Fruit fly (Drosophila melanogaster): ENCODE results near the gene CG2116.
A peak's percentile ranks its signal among the peaks of the same experiment; 100 is the strongest.

CG2116 gene

DNA sequence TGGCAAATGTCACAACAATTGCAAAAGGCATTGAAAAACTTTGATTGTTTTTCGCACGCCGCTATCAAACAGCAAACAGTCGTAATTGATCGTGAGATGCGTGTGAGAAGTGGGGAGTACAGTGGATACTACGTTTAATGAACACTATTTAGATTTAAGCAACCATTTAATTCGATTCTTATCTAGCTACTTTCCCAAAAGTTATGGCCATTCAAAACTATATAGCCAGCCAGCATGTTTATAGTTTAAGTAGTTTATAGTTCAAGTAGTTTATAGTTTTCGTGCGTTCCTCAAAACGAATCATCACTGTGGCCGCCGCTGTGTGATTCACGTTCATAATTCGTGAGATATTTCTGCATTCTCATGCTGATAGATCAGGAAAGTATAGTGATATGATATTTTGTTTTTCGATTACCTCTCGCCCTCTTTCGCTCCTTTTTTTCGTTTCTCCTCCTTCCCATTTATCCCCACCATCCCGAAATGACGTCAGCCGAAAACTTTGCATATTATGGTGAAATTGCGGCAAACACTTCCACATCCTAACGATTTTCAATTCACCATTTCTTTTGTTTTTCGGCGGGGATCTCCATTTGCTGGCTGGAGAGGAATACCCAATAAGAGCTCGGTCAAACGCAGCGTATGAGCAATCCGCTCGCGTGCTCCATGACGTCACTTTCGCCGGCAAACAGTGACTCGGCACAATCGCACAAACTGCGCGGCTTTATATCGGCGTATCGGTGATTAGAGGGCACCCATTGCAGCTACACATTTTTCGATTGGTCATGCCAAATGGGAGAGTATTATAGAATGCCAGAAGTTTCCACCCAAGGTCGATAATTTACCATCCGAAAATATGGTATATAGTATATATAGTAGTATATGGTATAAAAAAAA is 16.0 kb upstream of the CG2116 start (continued):
- TF ChIP-seq CG12236 (GFP tag; optimal IDR thresholded peaks at IDR 0.05): no peak
- no peak for TF ChIP-seq Sry-β (GFP tag; optimal IDR thresholded peaks at IDR 0.05)
- no peak for TF ChIP-seq trem (tag; optimal IDR thresholded peaks at IDR 0.05)
- no peak for TF ChIP-seq CG31441 (GFP tag; IDR thresholded peaks at IDR 0.05)
- TF ChIP-seq CG30020 (tag; optimal IDR thresholded peaks at IDR 0.05): no peak
- TF ChIP-seq CG34376 (GFP tag; optimal IDR thresholded peaks at IDR 0.05): peak; percentile 34
- no peak for TF ChIP-seq CG10462 (GFP tag; optimal IDR thresholded peaks at IDR 0.05)
- TF ChIP-seq CG7556 (GFP tag; optimal IDR thresholded peaks at IDR 0.05): peak; percentile 33
- peak; percentile 54 for TF ChIP-seq CG6813 (GFP tag; optimal IDR thresholded peaks at IDR 0.05)
- no peak for TF ChIP-seq sqz (GFP tag; optimal IDR thresholded peaks at IDR 0.05)
- TF ChIP-seq CG33557 (GFP tag; optimal IDR thresholded peaks at IDR 0.05): no peak
- TF ChIP-seq oc (tag; optimal IDR thresholded peaks at IDR 0.05): no peak
- TF ChIP-seq dysf (GFP tag; IDR thresholded peaks at IDR 0.05): peak; percentile 74
- TF ChIP-seq CG7963 (GFP tag; IDR thresholded peaks at IDR 0.05; ENCODE audit: partially characterized antibody): no peak
- peak; percentile 56 for TF ChIP-seq CG13894 (tag; optimal IDR thresholded peaks at IDR 0.05)
- TF ChIP-seq Ada2b (GFP tag; IDR thresholded peaks at IDR 0.05): peak; percentile 73
- TF ChIP-seq CG6854 (GFP tag; optimal IDR thresholded peaks at IDR 0.05): peak; percentile 49
- TF ChIP-seq Side (GFP tag; optimal IDR thresholded peaks at IDR 0.05): peak; percentile 29
- TF ChIP-seq Xrp1 (GFP tag; IDR thresholded peaks at IDR 0.05): peak; percentile 54; the same call in 1 of the 2 replicates
- TF ChIP-seq onecut (GFP tag; IDR thresholded peaks at IDR 0.05): no peak
- no peak for TF ChIP-seq CG14710 (tag; optimal IDR thresholded peaks at IDR 0.05)
- no peak for TF ChIP-seq CG3838 (GFP tag; optimal IDR thresholded peaks at IDR 0.05)
- TF ChIP-seq CG4360 (GFP tag; IDR thresholded peaks at IDR 0.05): no peak
- TF ChIP-seq Hr3 (GFP tag; optimal IDR thresholded peaks at IDR 0.05): no peak
- TF ChIP-seq Deaf1 (tag; optimal IDR thresholded peaks at IDR 0.05): peak; percentile 14
- peak; percentile 44 for TF ChIP-seq CG10209 (GFP tag; optimal IDR thresholded peaks at IDR 0.05)
- no peak for TF ChIP-seq Kr (GFP tag; optimal IDR thresholded peaks at IDR 0.05)
- TF ChIP-seq Sry-δ (GFP tag; optimal IDR thresholded peaks at IDR 0.05): peak; percentile 24
- TF ChIP-seq Xbp1 (GFP tag; optimal IDR thresholded peaks at IDR 0.05): peak; percentile 47
- TF ChIP-seq CG9215 (GFP tag; IDR thresholded peaks at IDR 0.05): peak; percentile 47; the same call in 1 of the 2 replicates
- peak; percentile 11 for TF ChIP-seq D19A (tag; optimal IDR thresholded peaks at IDR 0.05)
- TF ChIP-seq TFAM (GFP tag; optimal IDR thresholded peaks at IDR 0.05): no peak
- no peak for TF ChIP-seq Stat92E (GFP tag; optimal IDR thresholded peaks at IDR 0.05)
- TF ChIP-seq CG1603 (tag; optimal IDR thresholded peaks at IDR 0.05): peak; percentile 69
- TF ChIP-seq CG12104 (GFP tag; optimal IDR thresholded peaks at IDR 0.05): no peak
- no peak for TF ChIP-seq abd-A (tag; optimal IDR thresholded peaks at IDR 0.05)
- no peak for TF ChIP-seq usp (GFP tag; optimal IDR thresholded peaks at IDR 0.05)
- no peak for TF ChIP-seq Max (GFP tag; optimal IDR thresholded peaks at IDR 0.05)
- TF ChIP-seq gce (GFP tag; IDR thresholded peaks at IDR 0.05): no peak
- no peak for TF ChIP-seq CG42726 (GFP tag; IDR thresholded peaks at IDR 0.05; ENCODE audit: partially characterized antibody)
- no peak for TF ChIP-seq nau (GFP tag; optimal IDR thresholded peaks at IDR 0.05)
- no peak for TF ChIP-seq ssp (GFP tag; IDR thresholded peaks at IDR 0.05)
- no peak for TF ChIP-seq kni (GFP tag; optimal IDR thresholded peaks at IDR 0.05)
- peak; percentile 4 for TF ChIP-seq disco-r (GFP tag; optimal IDR thresholded peaks at IDR 0.05)
- TF ChIP-seq E2f2 (GFP tag; IDR thresholded peaks at IDR 0.05): peak; percentile 17; the same call in 1 of the 2 replicates
- TF ChIP-seq CG13624 (GFP tag; optimal IDR thresholded peaks at IDR 0.05): peak; percentile 51
- TF ChIP-seq CG1792 (GFP tag; optimal IDR thresholded peaks at IDR 0.05): peak; percentile 63
- TF ChIP-seq CG11696 (GFP tag; IDR thresholded peaks at IDR 0.05): no peak
- peak; percentile 74 for TF ChIP-seq gem (tag; optimal IDR thresholded peaks at IDR 0.05)
